Fruit fly (Drosophila melanogaster): ENCODE results near the gene CG16972.
A peak's percentile ranks its signal among the peaks of the same experiment; 100 is the strongest.

DNA sequence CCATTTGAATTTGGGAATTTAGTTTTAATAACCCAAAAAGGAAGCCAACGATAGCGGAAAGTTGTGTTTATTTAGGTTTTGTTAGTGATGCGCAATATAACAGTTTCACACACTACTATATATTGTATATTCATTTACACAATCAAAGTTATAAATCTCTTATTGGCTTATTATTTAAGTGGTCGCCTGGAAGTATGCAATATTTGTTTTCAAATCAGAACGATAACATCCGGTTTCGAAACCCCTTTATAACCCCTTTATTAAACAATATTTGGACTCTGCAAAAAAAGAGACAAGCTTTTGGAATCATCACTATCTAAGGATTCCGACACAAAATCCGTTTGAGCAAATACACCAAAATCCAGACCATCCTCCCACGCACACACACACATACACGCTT, 45.2 kb downstream of the CG16972 start:
- no peak for TF ChIP-seq CG17806 (tag; optimal IDR thresholded peaks at IDR 0.05)
- TF ChIP-seq CG32121 (GFP tag; IDR thresholded peaks at IDR 0.05): no peak
- no peak for TF ChIP-seq CG10348 (GFP tag; IDR thresholded peaks at IDR 0.05)
- no peak for TF ChIP-seq Pif1B (GFP tag; optimal IDR thresholded peaks at IDR 0.05)
- peak; percentile 25; the same call in 2 of the 3 replicates for TF ChIP-seq CG4496 (GFP tag; IDR thresholded peaks at IDR 0.05)
- peak; percentile 29 for TF ChIP-seq Pif1A (GFP tag; optimal IDR thresholded peaks at IDR 0.05)
- TF ChIP-seq CG9948 (tag; optimal IDR thresholded peaks at IDR 0.05): no peak
- no peak for TF ChIP-seq Ets98B (GFP tag; IDR thresholded peaks at IDR 0.05)
- peak; percentile 6 for TF ChIP-seq Snoo (tag; optimal IDR thresholded peaks at IDR 0.05)
- no peak for TF ChIP-seq fd96Ca (GFP tag; IDR thresholded peaks at IDR 0.05)
- TF ChIP-seq CG15710 (tag; optimal IDR thresholded peaks at IDR 0.05): no peak
- no peak for TF ChIP-seq CG14655 (GFP tag; optimal IDR thresholded peaks at IDR 0.05)
- no peak for TF ChIP-seq EcR (GFP tag; optimal IDR thresholded peaks at IDR 0.05)
